Fruit fly (Drosophila melanogaster): ENCODE results near the gene Pus10.
A peak's percentile ranks its signal among the peaks of the same experiment; 100 is the strongest.

Gene Pus10

DNA sequence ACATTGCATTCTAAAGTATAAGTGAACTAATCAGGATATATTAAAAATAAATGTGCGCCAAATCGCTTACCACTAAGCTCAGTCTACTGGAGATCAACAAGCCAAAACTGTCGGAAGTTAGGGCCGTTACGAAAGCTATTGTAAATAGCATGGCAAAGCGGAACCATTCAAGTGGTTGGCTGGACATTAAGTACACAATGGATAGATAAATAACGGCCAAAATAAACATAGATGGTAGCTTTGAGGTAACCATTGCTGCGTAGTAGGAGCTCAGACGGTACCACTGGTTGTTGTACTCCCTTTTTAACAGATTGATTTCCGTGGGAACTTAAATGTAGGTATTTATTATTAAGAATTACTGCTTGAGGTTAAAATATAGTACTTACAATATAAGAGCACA lies 37.4 kb downstream of the Pus10 start (continued):
- TF ChIP-seq en (GFP tag; optimal IDR thresholded peaks at IDR 0.05) (no peak), CG15696 (tag; optimal IDR thresholded peaks at IDR 0.05) (no peak), Dek (tag; optimal IDR thresholded peaks at IDR 0.05) (no peak), CG11723 (GFP tag; optimal IDR thresholded peaks at IDR 0.05) (no peak), CG3065 (GFP tag; optimal IDR thresholded peaks at IDR 0.05) (no peak), Dp (GFP tag; optimal IDR thresholded peaks at IDR 0.05) (no peak), CG1603 (tag; optimal IDR thresholded peaks at IDR 0.05) (peak; percentile 14), gsb (GFP tag; IDR thresholded peaks at IDR 0.05) (0 out of 2 replicates have a peak, but pooled peaks have one; percentile 10), CG18599 (GFP tag; optimal IDR thresholded peaks at IDR 0.05) (peak; percentile 69), Rx (GFP tag; IDR thresholded peaks at IDR 0.05) (no peak), lbe (GFP tag; optimal IDR thresholded peaks at IDR 0.05) (no peak), ro (GFP tag; IDR thresholded peaks at IDR 0.05) (no peak), CG6683 (GFP tag; optimal IDR thresholded peaks at IDR 0.05) (peak; percentile 49), CG15073 (GFP tag; optimal IDR thresholded peaks at IDR 0.05) (no peak), CG32767 (GFP tag; IDR thresholded peaks at IDR 0.05) (0 out of 2 replicates have a peak, but pooled peaks have one; percentile 29), NK7.1 (GFP tag; optimal IDR thresholded peaks at IDR 0.05) (no peak), BtbVII (GFP tag; optimal IDR thresholded peaks at IDR 0.05) (peak; percentile 54), wek (GFP tag; optimal IDR thresholded peaks at IDR 0.05) (peak; percentile 59), Deaf1 (tag; optimal IDR thresholded peaks at IDR 0.05) (no peak), CG12071 (GFP tag; optimal IDR thresholded peaks at IDR 0.05) (peak; percentile 67), Vsx1 (GFP tag; optimal IDR thresholded peaks at IDR 0.05) (no peak), CG2116 (GFP tag; optimal IDR thresholded peaks at IDR 0.05) (no peak), Asciz (GFP tag; optimal IDR thresholded peaks at IDR 0.05) (peak; percentile 44), CG1233 (GFP tag; optimal IDR thresholded peaks at IDR 0.05) (peak; percentile 43), CG31441 (GFP tag; IDR thresholded peaks at IDR 0.05) (no peak), Hmr (GFP tag; optimal IDR thresholded peaks at IDR 0.05) (peak; percentile 32), CG31224 (GFP tag; IDR thresholded peaks at IDR 0.05) (no peak), h (optimal IDR thresholded peaks at IDR 0.05) (no peak), pb (GFP tag; optimal IDR thresholded peaks at IDR 0.05) (no peak), CG2889 (GFP tag; IDR thresholded peaks at IDR 0.05) (no peak), Hey (tag; optimal IDR thresholded peaks at IDR 0.05) (peak; percentile 13), CG30431 (GFP tag; optimal IDR thresholded peaks at IDR 0.05) (no peak), lov (optimal IDR thresholded peaks at IDR 0.05) (no peak), lov (GFP tag; IDR thresholded peaks at IDR 0.05) (peak; percentile 61; the same call in 1 of the 3 replicates), chm (GFP tag; IDR thresholded peaks at IDR 0.05) (peak; percentile 54; the same call in 1 of the 2 replicates), chif (GFP tag; optimal IDR thresholded peaks at IDR 0.05) (peak in 1 of 2 experiments; percentile 3), Nf-YB (GFP tag; optimal IDR thresholded peaks at IDR 0.05) (no peak), ash1 (GFP tag; optimal IDR thresholded peaks at IDR 0.05) (peak; percentile 6), dan (GFP tag; IDR thresholded peaks at IDR 0.05) (no peak), zfh1 (GFP tag; IDR thresholded peaks at IDR 0.05) (0 out of 3 replicates have a peak, but pooled peaks have one; percentile 23), gro (GFP tag; optimal IDR thresholded peaks at IDR 0.05) (no peak), jigr1 (GFP tag; IDR thresholded peaks at IDR 0.05) (no peak), gcm (GFP tag; optimal IDR thresholded peaks at IDR 0.05) (no peak), CG2875 (GFP tag; optimal IDR thresholded peaks at IDR 0.05) (peak; percentile 56), CG10959 (GFP tag; IDR thresholded peaks at IDR 0.05) (no peak), CG1024 (GFP tag; IDR thresholded peaks at IDR 0.05) (no peak), btn (GFP tag; optimal IDR thresholded peaks at IDR 0.05) (peak; percentile 18), CG15269 (tag; optimal IDR thresholded peaks at IDR 0.05) (peak; percentile 20), Dip2 (GFP tag; IDR thresholded peaks at IDR 0.05) (no peak), fd64A (GFP tag; optimal IDR thresholded peaks at IDR 0.05) (peak; percentile 57), CG15479 (GFP tag; optimal IDR thresholded peaks at IDR 0.05) (no peak), dm (GFP tag; optimal IDR thresholded peaks at IDR 0.05) (no peak)

Data from whole organism, embryonic.